Worm (Caenorhabditis elegans): ENCODE data around the gene C31H2.3.
A peak's percentile ranks its signal among the peaks of the same experiment; 100 is the strongest.

The C31H2.3 gene

ce11 chrX:5147918-5148317, 6.3 kb downstream of the C31H2.3 start, which contains the start of gene C31H2.14:
Gene C31H2.14, plus strand, starts transcription at chrX:5148218.
- no peak for TF ChIP-seq F16B12.6 (tag; optimal IDR thresholded peaks at IDR 0.05)
- no peak for TF ChIP-seq unc-130 (tag; optimal IDR thresholded peaks at IDR 0.05)
- TF ChIP-seq pax-3 (tag; optimal IDR thresholded peaks at IDR 0.05) = no peak
- TF ChIP-seq nhr-28 (tag; optimal IDR thresholded peaks at IDR 0.05) = no peak
- TF ChIP-seq hpl-2 (GFP tag; optimal IDR thresholded peaks at IDR 0.05) = no peak
- TF ChIP-seq ztf-11 (tag; optimal IDR thresholded peaks at IDR 0.05) = no peak
- TF ChIP-seq lin-14 (GFP tag; optimal IDR thresholded peaks at IDR 0.05) = no peak
- no peak for TF ChIP-seq efl-3 (GFP tag; optimal IDR thresholded peaks at IDR 0.05)
- no peak for TF ChIP-seq nhr-71 (tag; optimal IDR thresholded peaks at IDR 0.05)
- TF ChIP-seq nhr-47 (tag; optimal IDR thresholded peaks at IDR 0.05) = no peak
- no peak for TF ChIP-seq xbp-1 (tag; optimal IDR thresholded peaks at IDR 0.05)
- no peak for TF ChIP-seq unc-86 (tag; optimal IDR thresholded peaks at IDR 0.05)
- TF ChIP-seq ceh-90 (tag; optimal IDR thresholded peaks at IDR 0.05) = no peak
- TF ChIP-seq unc-30 (tag; optimal IDR thresholded peaks at IDR 0.05) = no peak
- TF ChIP-seq ceh-88 (GFP tag; IDR thresholded peaks at IDR 0.05) = no peak
- TF ChIP-seq efl-1 (optimal IDR thresholded peaks at IDR 0.05) = no peak
- no peak for TF ChIP-seq efl-1 (GFP tag; optimal IDR thresholded peaks at IDR 0.05 in 1 of 2)
- no peak for TF ChIP-seq isw-1 (GFP tag; IDR thresholded peaks at IDR 0.05)

- TF ChIP-seq mep-1 (tag; optimal IDR thresholded peaks at IDR 0.05) = no peak
- TF ChIP-seq efl-1 (optimal IDR thresholded peaks at IDR 0.05) = no peak
- TF ChIP-seq efl-1 (GFP tag; optimal IDR thresholded peaks at IDR 0.05 in 1 of 2) = no peak
- TF ChIP-seq unc-62 (GFP tag; optimal IDR thresholded peaks at IDR 0.05) = no peak
- TF ChIP-seq nhr-11 (tag; optimal IDR thresholded peaks at IDR 0.05) = no peak
- TF ChIP-seq alr-1 (tag; optimal IDR thresholded peaks at IDR 0.05; ENCODE audit: borderline replicate concordance) = no peak
- no peak for TF ChIP-seq ceh-88 (GFP tag; IDR thresholded peaks at IDR 0.05)
- no peak for TF ChIP-seq Y116A8C.19 (tag; optimal IDR thresholded peaks at IDR 0.05; ENCODE audit: borderline replicate concordance)
- TF ChIP-seq lin-14 (GFP tag; optimal IDR thresholded peaks at IDR 0.05) = peak; percentile 2
- TF ChIP-seq ces-1 (GFP tag; optimal IDR thresholded peaks at IDR 0.05) = no peak
- no peak for TF ChIP-seq fos-1 (tag; optimal IDR thresholded peaks at IDR 0.05)
- no peak for TF ChIP-seq lir-3 (tag; optimal IDR thresholded peaks at IDR 0.05; ENCODE audit: poor library complexity)
- no peak for TF ChIP-seq tbx-2 (tag; optimal IDR thresholded peaks at IDR 0.05)
- TF ChIP-seq nhr-85 (tag) = peak; percentile 12
Observed at ce11 chrX:5142403-5142802, 11.8 kb downstream of the C31H2.3 start.

ce11 chrX:5140177-5140576, 14.0 kb downstream of the C31H2.3 start:
- TF ChIP-seq ama-1 (optimal IDR thresholded peaks at IDR 0.05) = no peak
- peak; percentile 52 for TF ChIP-seq fkh-8 (tag; optimal IDR thresholded peaks at IDR 0.05)
- TF ChIP-seq lin-13 (GFP tag; optimal IDR thresholded peaks at IDR 0.05) = no peak
- no peak for TF ChIP-seq nhr-11 (tag; optimal IDR thresholded peaks at IDR 0.05)
- no peak for TF ChIP-seq C04F5.9 (tag; optimal IDR thresholded peaks at IDR 0.05)
- TF ChIP-seq elt-2 (tag; optimal IDR thresholded peaks at IDR 0.05) = no peak
- no peak for TF ChIP-seq lsy-2 (tag; optimal IDR thresholded peaks at IDR 0.05)
- TF ChIP-seq nhr-12 (tag; optimal IDR thresholded peaks at IDR 0.05) = no peak
- no peak for TF ChIP-seq ceh-88 (GFP tag; IDR thresholded peaks at IDR 0.05)
- no peak for TF ChIP-seq xbp-1 (tag; optimal IDR thresholded peaks at IDR 0.05)
- TF ChIP-seq nhr-71 (tag; optimal IDR thresholded peaks at IDR 0.05) = no peak
- peak; percentile 18 for TF ChIP-seq rnt-1 (tag; optimal IDR thresholded peaks at IDR 0.05)
- peak in 1 of 3 experiments; percentile 27 for TF ChIP-seq ceh-82 (tag; optimal IDR thresholded peaks at IDR 0.05)
- TF ChIP-seq lin-39 (tag; optimal IDR thresholded peaks at IDR 0.05) = no peak
- no peak for TF ChIP-seq swsn-7 (tag; optimal IDR thresholded peaks at IDR 0.05)
- no peak for TF ChIP-seq pqm-1 (tag; optimal IDR thresholded peaks at IDR 0.05)
- no peak for TF ChIP-seq fkh-4 (tag; optimal IDR thresholded peaks at IDR 0.05; ENCODE audit: borderline replicate concordance)
- TF ChIP-seq efl-1 (optimal IDR thresholded peaks at IDR 0.05) = no peak
- TF ChIP-seq efl-1 (GFP tag; optimal IDR thresholded peaks at IDR 0.05 in 1 of 2) = no peak
- TF ChIP-seq snu-23 (GFP tag; optimal IDR thresholded peaks at IDR 0.05) = no peak
- no peak for TF ChIP-seq grh-1 (GFP tag; IDR thresholded peaks at IDR 0.05)
- TF ChIP-seq nhr-76 (tag; optimal IDR thresholded peaks at IDR 0.05) = no peak
- TF ChIP-seq ces-1 (GFP tag; optimal IDR thresholded peaks at IDR 0.05) = no peak
- no peak for TF ChIP-seq dpl-1 (GFP tag; optimal IDR thresholded peaks at IDR 0.05)
- no peak for TF ChIP-seq sox-4 (tag; optimal IDR thresholded peaks at IDR 0.05)
- TF ChIP-seq nhr-84 (tag; optimal IDR thresholded peaks at IDR 0.05) = no peak
- TF ChIP-seq jun-1 (tag; optimal IDR thresholded peaks at IDR 0.05) = no peak
- no peak for TF ChIP-seq mab-9 (GFP tag; IDR thresholded peaks at IDR 0.05)
- peak; percentile 33 for TF ChIP-seq ceh-8 (GFP tag; optimal IDR thresholded peaks at IDR 0.05)
- TF ChIP-seq nhr-19 (GFP tag; conservative IDR thresholded peaks at IDR 0.05) = no peak; the same call in 1 of the 2 replicates
